Worm (Caenorhabditis elegans) whole organism, early embryonic: ENCODE data around the gene lec-3.

Source experiments
- B0310.2 ChIP-seq: sonication (generic microtip); optimal IDR thresholded peaks from 2 replicates; lab custom pipeline; 2016; ENCODE audit warnings: mild to moderate bottlenecking, missing genetic modification characterization, missing compliant biosample characterization
- F13C5.2 ChIP-seq: sonication (generic microtip); optimal IDR thresholded peaks from 2 replicates; lab custom pipeline; 2017; ENCODE audit warnings: mild to moderate bottlenecking, missing genetic modification characterization, inconsistent platforms, missing compliant biosample characterization
- aly-1 ChIP-seq: sonication (generic microtip); optimal IDR thresholded peaks from 2 replicates; lab custom pipeline; 2016; ENCODE audit warnings: missing genetic modification characterization, missing compliant biosample characterization
- ceh-13 ChIP-seq: fragments of 200-800 bp; sonication (Bioruptor generic); optimal IDR thresholded peaks from 2 replicates; lab custom pipeline; 2018; ENCODE audit warnings: mild to moderate bottlenecking, missing genetic modification characterization, missing compliant biosample characterization
- ets-7 ChIP-seq: sonication (generic microtip); optimal IDR thresholded peaks from 2 replicates; lab custom pipeline; 2016; ENCODE audit warnings: missing genotype, missing genetic modification characterization, missing compliant biosample characterization
- flt-1 ChIP-seq: fragments of 200-800 bp; sonication (Bioruptor generic); IDR thresholded peaks from 2 replicates; pipeline ENCODE4 v1.3.6; 2022; ENCODE audit warnings: missing genetic modification characterization, missing compliant biosample characterization
- hmbx-1 ChIP-seq: sonication (generic microtip); optimal IDR thresholded peaks from 2 replicates; lab custom pipeline; 2016; ENCODE audit warnings: mild to moderate bottlenecking, missing genetic modification characterization, missing compliant biosample characterization
- hnd-1 ChIP-seq: sonication (generic microtip); optimal IDR thresholded peaks from 2 replicates; lab custom pipeline; 2016; ENCODE audit warnings: missing genetic modification characterization, missing compliant biosample characterization
- pes-1 ChIP-seq: fragments of 200-800 bp; sonication (Bioruptor generic); IDR thresholded peaks from 2 replicates; pipeline ENCODE4 v1.3.6; 2022; ENCODE audit warnings: missing genetic modification reagents, missing genetic modification characterization, missing compliant biosample characterization
- sea-1 ChIP-seq: fragments of 200-800 bp; sonication (Bioruptor generic); conservative IDR thresholded peaks from 2 replicates; pipeline ENCODE4 v1.3.6; 2022; ENCODE audit warnings: missing genetic modification characterization, missing compliant biosample characterization
- tra-4 ChIP-seq: sonication (generic microtip); optimal IDR thresholded peaks from 2 replicates; lab custom pipeline; 2017; ENCODE audit warnings: missing genetic modification characterization, missing compliant biosample characterization

DNA sequence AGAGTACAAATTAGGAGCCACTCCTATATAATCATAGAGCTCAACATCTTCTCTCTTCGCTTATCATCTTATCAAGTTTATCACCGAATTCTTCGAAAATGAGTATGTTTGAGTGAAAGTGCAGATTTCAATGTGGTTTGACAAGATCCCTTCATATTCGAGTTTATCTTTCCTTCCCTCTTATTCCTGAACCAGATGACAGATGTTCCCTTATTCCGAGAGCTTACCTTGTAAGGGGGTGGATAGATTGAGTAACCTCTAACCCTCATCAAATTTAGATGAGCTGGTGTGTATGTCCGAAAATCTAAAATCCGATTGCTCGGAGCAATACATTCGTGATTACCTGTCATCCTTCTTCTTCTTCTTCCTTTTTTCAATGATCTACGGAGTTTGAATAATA, 42.2 kb upstream of the lec-3 start:
- no peak for TF ChIP-seq tra-4 (tag; lab: Kevin White, UChicago)
- TF ChIP-seq flt-1 (GFP tag; lab: Robert Waterston, UW): no peak
- no peak for TF ChIP-seq hmbx-1
- TF ChIP-seq F13C5.2 (tag; lab: Kevin White, UChicago): no peak
- TF ChIP-seq aly-1: no peak
- no peak for TF ChIP-seq hnd-1 (tag; lab: Kevin White, UChicago)
- no peak for TF ChIP-seq ceh-13 (GFP tag; lab: Kevin White, UChicago)
- TF ChIP-seq sea-1 (GFP tag; lab: Robert Waterston, UW): no peak
- no peak for TF ChIP-seq ets-7 (tag; lab: Kevin White, UChicago)
- no peak for TF ChIP-seq B0310.2 (tag; lab: Kevin White, UChicago)
- TF ChIP-seq pes-1: no peak
